Fruit fly (Drosophila melanogaster): Measurements from ENCODE around the gene ush.

Gene ush

dm6 chr2L:521940-522632 lies 46.1 kb downstream of the ush start:
- TF ChIP-seq Sin3A (optimal IDR thresholded peaks at IDR 0.05) = no peak
- no peak for TF ChIP-seq insv (optimal IDR thresholded peaks at IDR 0.05)
- no peak for TF ChIP-seq ttk (optimal IDR thresholded peaks at IDR 0.05)
- no peak for TF ChIP-seq h (optimal IDR thresholded peaks at IDR 0.05)
- TF ChIP-seq psq (optimal IDR thresholded peaks at IDR 0.05) = no peak
- no peak for TF ChIP-seq Myc (optimal IDR thresholded peaks at IDR 0.05)

- no peak for TF ChIP-seq psq (optimal IDR thresholded peaks at IDR 0.05)
- TF ChIP-seq ttk (optimal IDR thresholded peaks at IDR 0.05) = no peak
- TF ChIP-seq Myc (optimal IDR thresholded peaks at IDR 0.05) = no peak
- TF ChIP-seq insv (optimal IDR thresholded peaks at IDR 0.05) = no peak
- TF ChIP-seq Sin3A (optimal IDR thresholded peaks at IDR 0.05) = no peak
- no peak for TF ChIP-seq h (optimal IDR thresholded peaks at IDR 0.05)
Measured at dm6 chr2L:522752-523151, 46.7 kb downstream of the ush start.

- no peak for TF ChIP-seq psq (optimal IDR thresholded peaks at IDR 0.05)
- no peak for TF ChIP-seq Myc (optimal IDR thresholded peaks at IDR 0.05)
- no peak for TF ChIP-seq insv (optimal IDR thresholded peaks at IDR 0.05)
Measured at dm6 chr2L:523165-523835, 47.3 kb downstream of the ush start.

dm6 chr2L:524515-524920 lies 48.5 kb downstream of the ush start:
- TF ChIP-seq psq (optimal IDR thresholded peaks at IDR 0.05) = no peak
- no peak for TF ChIP-seq Myc (optimal IDR thresholded peaks at IDR 0.05)
- TF ChIP-seq h (optimal IDR thresholded peaks at IDR 0.05) = no peak
- no peak for TF ChIP-seq Sin3A (optimal IDR thresholded peaks at IDR 0.05)
- no peak for TF ChIP-seq insv (optimal IDR thresholded peaks at IDR 0.05)
- no peak for TF ChIP-seq ttk (optimal IDR thresholded peaks at IDR 0.05)

- TF ChIP-seq insv (optimal IDR thresholded peaks at IDR 0.05) = no peak
- TF ChIP-seq psq (optimal IDR thresholded peaks at IDR 0.05) = no peak
- no peak for TF ChIP-seq h (optimal IDR thresholded peaks at IDR 0.05)
- no peak for TF ChIP-seq ttk (optimal IDR thresholded peaks at IDR 0.05)
- no peak for TF ChIP-seq Sin3A (optimal IDR thresholded peaks at IDR 0.05)
- TF ChIP-seq Myc (optimal IDR thresholded peaks at IDR 0.05) = no peak
Measured at dm6 chr2L:525547-526180, 49.6 kb downstream of the ush start.

dm6 chr2L:526192-526923 lies 50.3 kb downstream of the ush start:
- TF ChIP-seq Myc (optimal IDR thresholded peaks at IDR 0.05) = no peak
- no peak for TF ChIP-seq insv (optimal IDR thresholded peaks at IDR 0.05)
- TF ChIP-seq ttk (optimal IDR thresholded peaks at IDR 0.05) = no peak
- TF ChIP-seq h (optimal IDR thresholded peaks at IDR 0.05) = no peak
- TF ChIP-seq Sin3A (optimal IDR thresholded peaks at IDR 0.05) = no peak
- TF ChIP-seq psq (optimal IDR thresholded peaks at IDR 0.05) = no peak

- TF ChIP-seq insv (optimal IDR thresholded peaks at IDR 0.05) (no peak), psq (optimal IDR thresholded peaks at IDR 0.05) (no peak), Sin3A (optimal IDR thresholded peaks at IDR 0.05) (no peak), h (optimal IDR thresholded peaks at IDR 0.05) (no peak), Myc (optimal IDR thresholded peaks at IDR 0.05) (no peak), ttk (optimal IDR thresholded peaks at IDR 0.05) (no peak)
Measured at dm6 chr2L:526924-527307, 50.9 kb downstream of the ush start.

dm6 chr2L:527689-528088 lies 51.7 kb downstream of the ush start:
- TF ChIP-seq psq (optimal IDR thresholded peaks at IDR 0.05) (no peak), Sin3A (optimal IDR thresholded peaks at IDR 0.05) (no peak), Myc (optimal IDR thresholded peaks at IDR 0.05) (no peak), ttk (optimal IDR thresholded peaks at IDR 0.05) (no peak), h (optimal IDR thresholded peaks at IDR 0.05) (no peak), insv (optimal IDR thresholded peaks at IDR 0.05) (no peak)

- no peak for TF ChIP-seq Myc (optimal IDR thresholded peaks at IDR 0.05)
- no peak for TF ChIP-seq insv (optimal IDR thresholded peaks at IDR 0.05)
- TF ChIP-seq Sin3A (optimal IDR thresholded peaks at IDR 0.05) = no peak
- TF ChIP-seq ttk (optimal IDR thresholded peaks at IDR 0.05) = no peak
- TF ChIP-seq psq (optimal IDR thresholded peaks at IDR 0.05) = no peak
- TF ChIP-seq h (optimal IDR thresholded peaks at IDR 0.05) = no peak
Measured at dm6 chr2L:530245-530644, 54.2 kb downstream of the ush start.

dm6 chr2L:533734-534133 lies 57.7 kb downstream of the ush start:
- no peak for TF ChIP-seq h (optimal IDR thresholded peaks at IDR 0.05)
- TF ChIP-seq psq (optimal IDR thresholded peaks at IDR 0.05) = no peak
- no peak for TF ChIP-seq Sin3A (optimal IDR thresholded peaks at IDR 0.05)
- TF ChIP-seq insv (optimal IDR thresholded peaks at IDR 0.05) = no peak

- no peak for TF ChIP-seq insv (optimal IDR thresholded peaks at IDR 0.05)
- TF ChIP-seq h (optimal IDR thresholded peaks at IDR 0.05) = no peak
- no peak for TF ChIP-seq psq (optimal IDR thresholded peaks at IDR 0.05)
- no peak for TF ChIP-seq Sin3A (optimal IDR thresholded peaks at IDR 0.05)
- TF ChIP-seq ttk (optimal IDR thresholded peaks at IDR 0.05) = no peak
- TF ChIP-seq Myc (optimal IDR thresholded peaks at IDR 0.05) = no peak
Measured at dm6 chr2L:540572-541210, 64.7 kb downstream of the ush start.
